Fruit fly (Drosophila melanogaster) whole organism, embryonic: ENCODE data around the gene Alp9.
A peak's percentile ranks its signal among the peaks of the same experiment; 100 is the strongest.

Experiments
- ATbp ChIP-seq: fragments of 200-800 bp; sonication (Bioruptor generic); optimal IDR thresholded peaks from 2 replicates; lab custom pipeline; 2017; ENCODE audit warnings: missing biosample characterization, mild to moderate bottlenecking, missing genetic modification characterization, missing genetic modification reagents
- Awh ChIP-seq: fragments of 200-800 bp; sonication (Bioruptor generic); IDR thresholded peaks from 2 replicates; pipeline ENCODE4, ENCODE4 v1.3.6; 2022; ENCODE audit warnings: missing biosample characterization, missing genetic modification characterization
- Blimp-1 ChIP-seq: fragments of 200-800 bp; sonication (Bioruptor generic); optimal IDR thresholded peaks from 3 replicates; lab custom pipeline; 2018; ENCODE audit warnings: missing biosample characterization, missing genetic modification characterization, mild to moderate bottlenecking, moderate library complexity, missing genetic modification reagents
- CG10366 ChIP-seq: fragments of 200-800 bp; sonication (Bioruptor generic); IDR thresholded peaks from 2 replicates; pipeline ENCODE4 v1.3.6; 2022; ENCODE audit warnings: missing biosample characterization, missing genetic modification characterization
- CG12391 ChIP-seq: fragments of 200-800 bp; sonication (Bioruptor generic); optimal IDR thresholded peaks from 3 replicates; lab custom pipeline; 2018; ENCODE audit warnings: missing biosample characterization, mild to moderate bottlenecking, missing genetic modification characterization, moderate library complexity
- CG12659 ChIP-seq: fragments of 200-800 bp; sonication (Bioruptor generic); optimal IDR thresholded peaks from 3 replicates; lab custom pipeline; 2017; ENCODE audit warnings: mild to moderate bottlenecking, missing biosample characterization, missing genetic modification reagents, missing genetic modification characterization
- CG14710 ChIP-seq: fragments of 200-800 bp; sonication (Bioruptor generic); optimal IDR thresholded peaks from 3 replicates; lab custom pipeline; 2019; ENCODE audit warnings: missing biosample characterization, mild to moderate bottlenecking, missing genetic modification characterization, moderate library complexity
- CG15479 ChIP-seq: fragments of 200-800 bp; sonication (Bioruptor generic); optimal IDR thresholded peaks from 3 replicates; lab custom pipeline; 2019; ENCODE audit warnings: missing biosample characterization, mild to moderate bottlenecking, missing genetic modification characterization, moderate library complexity
- CG16863 ChIP-seq: fragments of 200-800 bp; sonication (Bioruptor generic); optimal IDR thresholded peaks from 3 replicates; lab custom pipeline; 2016; ENCODE audit warnings: missing biosample characterization, missing genetic modification characterization
- CG17612 ChIP-seq: fragments of 200-800 bp; sonication (Bioruptor generic); IDR thresholded peaks from 2 replicates; pipeline ENCODE4 v1.3.6; 2022; ENCODE audit warnings: missing biosample characterization, missing genetic modification characterization
- CG17802 ChIP-seq: fragments of 200-800 bp; sonication (Bioruptor generic); optimal IDR thresholded peaks from 2 replicates; lab custom pipeline; 2018; ENCODE audit warnings: missing biosample characterization, mild to moderate bottlenecking, missing genetic modification characterization, moderate library complexity
- CG2120 ChIP-seq: fragments of 200-800 bp; sonication (Bioruptor generic); optimal IDR thresholded peaks from 3 replicates; lab custom pipeline; 2016; ENCODE audit warnings: missing biosample characterization, missing genetic modification characterization
- CG30020 ChIP-seq: fragments of 200-800 bp; optimal IDR thresholded peaks from 2 replicates; lab custom pipeline; 2019; ENCODE audit warnings: missing biosample characterization, mild to moderate bottlenecking, missing genetic modification characterization, moderate library complexity
- CG3163 ChIP-seq: fragments of 200-800 bp; sonication (Bioruptor generic); optimal IDR thresholded peaks from 3 replicates; lab custom pipeline; 2016; ENCODE audit warnings: missing biosample characterization, missing genetic modification characterization
- CG3726 ChIP-seq: fragments of 200-800 bp; sonication (Bioruptor generic); IDR thresholded peaks from 3 replicates; pipeline ENCODE4, ENCODE4 v1.3.6; 2022; ENCODE audit warnings: missing biosample characterization, missing genetic modification characterization
- CG3847 ChIP-seq: fragments of 200-800 bp; sonication (Bioruptor generic); IDR thresholded peaks from 2 replicates; pipeline ENCODE4 v1.3.6; 2022; ENCODE audit warnings: missing biosample characterization, missing genetic modification characterization
- CG4730 ChIP-seq: fragments of 200-800 bp; sonication (Bioruptor generic); IDR thresholded peaks from 2 replicates; pipeline ENCODE4 v1.3.6; 2022; ENCODE audit warnings: missing biosample characterization, missing genetic modification characterization
- CG4854 ChIP-seq: fragments of 200-800 bp; sonication (Bioruptor generic); optimal IDR thresholded peaks from 2 replicates; lab custom pipeline; 2016; ENCODE audit warnings: missing biosample characterization, missing genetic modification characterization, inconsistent platforms
- CG6254 ChIP-seq: fragments of 200-800 bp; sonication (Bioruptor generic); optimal IDR thresholded peaks from 3 replicates; lab custom pipeline; 2017; ENCODE audit warnings: mild to moderate bottlenecking, missing biosample characterization, missing genetic modification reagents, missing genetic modification characterization
- CG6654 ChIP-seq: fragments of 200-800 bp; sonication (Bioruptor generic); optimal IDR thresholded peaks from 2 replicates; lab custom pipeline; 2017; ENCODE audit warnings: missing biosample characterization, mild to moderate bottlenecking, missing genetic modification characterization
- CG6813 ChIP-seq: fragments of 200-800 bp; sonication (Bioruptor generic); optimal IDR thresholded peaks from 2 replicates; lab custom pipeline; 2017; ENCODE audit warnings: missing biosample characterization, missing genetic modification characterization, mild to moderate bottlenecking, moderate library complexity, missing genetic modification reagents
- CG7357 ChIP-seq: fragments of 200-800 bp; sonication (Bioruptor generic); IDR thresholded peaks from 3 replicates; pipeline ENCODE4 v1.3.6; 2022; ENCODE audit warnings: missing biosample characterization, missing genetic modification characterization
- CG7372 ChIP-seq: fragments of 200-800 bp; sonication (Bioruptor generic); IDR thresholded peaks from 2 replicates; pipeline ENCODE4 v1.3.6; 2022; ENCODE audit warnings: missing biosample characterization, missing genetic modification characterization
- CrebB ChIP-seq: fragments of 200-800 bp; sonication (Bioruptor generic); optimal IDR thresholded peaks from 3 replicates; lab custom pipeline; 2018; ENCODE audit warnings: missing biosample characterization, mild to moderate bottlenecking, missing genetic modification characterization
- D19B ChIP-seq: fragments of 200-800 bp; sonication (Bioruptor generic); optimal IDR thresholded peaks from 2 replicates; lab custom pipeline; 2017; ENCODE audit warnings: missing biosample characterization, mild to moderate bottlenecking, missing genetic modification characterization
- Fer1 ChIP-seq: fragments of 200-800 bp; sonication (Bioruptor generic); optimal IDR thresholded peaks from 2 replicates; lab custom pipeline; 2017; ENCODE audit warnings: missing biosample characterization, mild to moderate bottlenecking, missing genetic modification characterization
- Hand ChIP-seq: fragments of 200-800 bp; sonication (Bioruptor generic); optimal IDR thresholded peaks from 2 replicates; lab custom pipeline; 2017; ENCODE audit warnings: mild to moderate bottlenecking, missing biosample characterization, missing genetic modification reagents, missing genetic modification characterization
- Hr78 ChIP-seq, 2 experiments: fragments of 200-800 bp in 1 of 2; fragments of >200 bp in 1 of 2; sonication (Bioruptor generic) in 1 of 2; optimal IDR thresholded peaks; 2 replicates each; lab custom pipeline; 2017 to 2019; ENCODE audit warnings: missing biosample characterization in 2 of 2, missing genetic modification characterization in 2 of 2, mild to moderate bottlenecking in 1 of 2, moderate library complexity in 1 of 2
- Lim3 ChIP-seq: fragments of 200-800 bp; sonication (Bioruptor generic); IDR thresholded peaks from 2 replicates; pipeline ENCODE4 v1.3.6; 2022; ENCODE audit warnings: missing biosample characterization, missing genetic modification characterization
- Opbp ChIP-seq: fragments of 200-800 bp; sonication (Bioruptor generic); IDR thresholded peaks from 3 replicates; pipeline ENCODE4 v1.3.6; 2022; ENCODE audit warnings: missing biosample characterization, missing genetic modification characterization; ENCODE audit not compliant: partially characterized antibody
- Rfx ChIP-seq: fragments of 200-800 bp; sonication (Bioruptor generic); IDR thresholded peaks from 2 replicates; pipeline ENCODE4 v1.3.6; 2022; ENCODE audit warnings: missing biosample characterization, missing genetic modification characterization
- Sox100B ChIP-seq: fragments of 200-800 bp; sonication (Bioruptor generic); optimal IDR thresholded peaks from 3 replicates; lab custom pipeline; 2018; ENCODE audit warnings: missing biosample characterization, mild to moderate bottlenecking, missing genetic modification characterization
- Usf ChIP-seq: fragments of 200-800 bp; sonication (Bioruptor generic); optimal IDR thresholded peaks from 2 replicates; lab custom pipeline; 2017; ENCODE audit warnings: missing genotype, missing biosample characterization, missing genetic modification characterization
- cad ChIP-seq: fragments of >200 bp; optimal IDR thresholded peaks from 2 replicates; lab custom pipeline; 2017; ENCODE audit warnings: missing biosample characterization, missing genetic modification characterization
- cg ChIP-seq: fragments of 200-800 bp; sonication (Bioruptor generic); optimal IDR thresholded peaks from 3 replicates; lab custom pipeline; 2019; ENCODE audit warnings: missing biosample characterization, mild to moderate bottlenecking, missing genetic modification characterization, moderate library complexity
- chif ChIP-seq, 2 experiments: fragments of 200-800 bp; sonication (Bioruptor generic); optimal IDR thresholded peaks; 3 replicates each; lab custom pipeline; 2016; ENCODE audit warnings: missing biosample characterization in 2 of 2, missing genetic modification characterization in 2 of 2
- danr ChIP-seq: fragments of 200-800 bp; sonication (Bioruptor generic); IDR thresholded peaks from 2 replicates; pipeline ENCODE4 v1.3.6; 2022; ENCODE audit warnings: missing biosample characterization, missing genetic modification characterization
- dmrt11E ChIP-seq: fragments of 200-800 bp; sonication (Bioruptor generic); optimal IDR thresholded peaks from 3 replicates; lab custom pipeline; 2018; ENCODE audit warnings: missing biosample characterization, mild to moderate bottlenecking, missing genetic modification characterization, moderate library complexity
- ems ChIP-seq: fragments of 200-800 bp; sonication (Bioruptor generic); optimal IDR thresholded peaks from 3 replicates; lab custom pipeline; 2016; ENCODE audit warnings: missing biosample characterization, missing genetic modification characterization
- en ChIP-seq: fragments of 200-800 bp; sonication (Bioruptor generic); optimal IDR thresholded peaks from 2 replicates; lab custom pipeline; 2016; ENCODE audit warnings: missing biosample characterization, missing genetic modification characterization
- gsb-n ChIP-seq: fragments of 200-800 bp; sonication (Bioruptor generic); optimal IDR thresholded peaks from 3 replicates; lab custom pipeline; 2018; ENCODE audit warnings: missing biosample characterization, mild to moderate bottlenecking, missing genetic modification characterization
- maf-S ChIP-seq: fragments of 200-800 bp; sonication (Bioruptor generic); optimal IDR thresholded peaks from 2 replicates; lab custom pipeline; 2016; ENCODE audit warnings: missing biosample characterization, missing genetic modification characterization
- row ChIP-seq: fragments of 200-800 bp; sonication (Bioruptor generic); IDR thresholded peaks from 3 replicates; pipeline ENCODE4 v1.3.6; 2022; ENCODE audit warnings: missing biosample characterization, missing genetic modification characterization
- run ChIP-seq: fragments of 200-800 bp; sonication (Bioruptor generic); optimal IDR thresholded peaks from 3 replicates; lab custom pipeline; 2018; ENCODE audit warnings: missing biosample characterization, mild to moderate bottlenecking, missing genetic modification characterization
- sc ChIP-seq, 3 experiments: fragments of >200 bp in 2 of 3; fragments of 200-800 bp in 1 of 3; sonication (Bioruptor generic) in 1 of 3; optimal IDR thresholded peaks; 2 replicates in 2 of 3; 3 replicates in 1 of 3; lab custom pipeline; 2017; ENCODE audit warnings: mild to moderate bottlenecking in 1 of 3, missing biosample characterization in 1 of 3, missing genetic modification characterization in 1 of 3, missing genetic modification reagents in 1 of 3
- sens-2 ChIP-seq: fragments of 200-800 bp; sonication (Bioruptor generic); IDR thresholded peaks from 2 replicates; pipeline ENCODE4 v1.3.6; 2022; ENCODE audit warnings: missing biosample characterization, missing genetic modification characterization
- slbo ChIP-seq: fragments of 200-800 bp; sonication (Bioruptor generic); IDR thresholded peaks from 2 replicates; pipeline ENCODE4 v1.3.6; 2022; ENCODE audit warnings: missing biosample characterization, missing genetic modification characterization
- yki ChIP-seq: fragments of >200 bp; optimal IDR thresholded peaks from 3 replicates; lab custom pipeline; 2018
- z ChIP-seq: fragments of 200-800 bp; sonication (Bioruptor generic); IDR thresholded peaks from 3 replicates; pipeline ENCODE4 v1.3.6; 2022; ENCODE audit warnings: missing biosample characterization, missing genetic modification characterization
- zen2 ChIP-seq: fragments of 200-800 bp; sonication (Bioruptor generic); IDR thresholded peaks from 3 replicates; pipeline ENCODE4 v1.3.6; 2022; ENCODE audit warnings: missing biosample characterization, missing genetic modification characterization; ENCODE audit not compliant: partially characterized antibody
- zf30C ChIP-seq: fragments of 200-800 bp; sonication (Bioruptor generic); optimal IDR thresholded peaks from 3 replicates; lab custom pipeline; 2018; ENCODE audit warnings: missing biosample characterization, mild to moderate bottlenecking, missing genetic modification characterization

Alp9 gene

dm6 chr3L:5630176-5630583, 34.8 kb downstream of the Alp9 start (continued):
- TF ChIP-seq gsb-n (tag; lab: Kevin White, UChicago): no peak
- TF ChIP-seq yki: no peak
- peak; percentile 24 for TF ChIP-seq Usf (GFP tag; lab: Kevin White, UChicago)
- no peak for TF ChIP-seq CG30020 (tag; lab: Kevin White, UChicago)
- no peak for TF ChIP-seq sc (optimal IDR thresholded peaks at IDR 0.05; lab: Kevin White, UChicago)
- peak; percentile 21 for TF ChIP-seq sc (GFP tag; optimal IDR thresholded peaks at IDR 0.05; lab: Kevin White, UChicago)
- TF ChIP-seq CG7357 (GFP tag; lab: Robert Waterston, UW): no peak
- no peak for TF ChIP-seq ATbp (GFP tag; lab: Kevin White, UChicago)
- peak; percentile 40 for TF ChIP-seq CG2120
- no peak for TF ChIP-seq en (GFP tag; lab: Kevin White, UChicago)
- no peak for TF ChIP-seq CG3726 (GFP tag; lab: Robert Waterston, UW)
- peak; percentile 41; the same call in 2 of the 3 replicates for TF ChIP-seq row
- TF ChIP-seq CG17612 (GFP tag; lab: Robert Waterston, UW): no peak
- no peak for TF ChIP-seq CG17802 (tag; lab: Kevin White, UChicago)
- TF ChIP-seq D19B (GFP tag; lab: Kevin White, UChicago): no peak
- no peak for TF ChIP-seq zf30C (GFP tag; lab: Kevin White, UChicago)
- TF ChIP-seq slbo (GFP tag; lab: Robert Waterston, UW): peak; percentile 45
- peak; percentile 20 for TF ChIP-seq CG12391 (tag; lab: Kevin White, UChicago)
- TF ChIP-seq CG4854 (GFP tag; lab: Kevin White, UChicago): no peak
- no peak for TF ChIP-seq CG15479
- no peak for TF ChIP-seq CG4730 (GFP tag; lab: Robert Waterston, UW)
- TF ChIP-seq CG7372 (GFP tag; lab: Robert Waterston, UW): no peak
- no peak for TF ChIP-seq CG10366
- no peak for TF ChIP-seq sens-2 (GFP tag; lab: Robert Waterston, UW)
- TF ChIP-seq CG6254: no peak
- no peak for TF ChIP-seq Hand
- TF ChIP-seq Blimp-1: no peak
- TF ChIP-seq ems (GFP tag; lab: Kevin White, UChicago): no peak
- no peak for TF ChIP-seq CG16863 (GFP tag; lab: Kevin White, UChicago)
- TF ChIP-seq Rfx (GFP tag; lab: Robert Waterston, UW): no peak
- no peak for TF ChIP-seq cad
- no peak for TF ChIP-seq z (GFP tag; lab: Robert Waterston, UW)
- TF ChIP-seq run (tag; lab: Kevin White, UChicago): no peak
- TF ChIP-seq CG3847 (GFP tag; lab: Robert Waterston, UW): no peak
- no peak for TF ChIP-seq maf-S
- TF ChIP-seq CG3163 (GFP tag; lab: Kevin White, UChicago): no peak
- TF ChIP-seq cg (GFP tag; lab: Kevin White, UChicago): no peak
- peak; percentile 50 for TF ChIP-seq dmrt11E (tag; lab: Kevin White, UChicago)
- no peak for TF ChIP-seq CrebB (tag; lab: Kevin White, UChicago)
- TF ChIP-seq Hr78 (GFP tag; optimal IDR thresholded peaks at IDR 0.05; lab: Kevin White, UChicago): no peak
- TF ChIP-seq Sox100B (GFP tag; lab: Kevin White, UChicago): peak; percentile 25
- peak; percentile 15 for TF ChIP-seq CG6654 (GFP tag; lab: Kevin White, UChicago)
- TF ChIP-seq Fer1 (GFP tag; lab: Kevin White, UChicago): no peak
- TF ChIP-seq CG6813 (GFP tag; lab: Kevin White, UChicago): no peak
- no peak for TF ChIP-seq danr
- TF ChIP-seq zen2 (GFP tag; lab: Robert Waterston, UW): no peak
- peak; percentile 33 for TF ChIP-seq CG14710 (tag; lab: Kevin White, UChicago)
- TF ChIP-seq Opbp: no peak
- TF ChIP-seq chif (GFP tag; optimal IDR thresholded peaks at IDR 0.05; lab: Kevin White, UChicago): peak in 1 of 2 experiments; percentile 14
- no peak for TF ChIP-seq Lim3 (GFP tag; lab: Robert Waterston, UW)
- TF ChIP-seq CG12659 (GFP tag; lab: Kevin White, UChicago): no peak
- TF ChIP-seq Awh (GFP tag; lab: Robert Waterston, UW): no peak
